Worm (Caenorhabditis elegans): ENCODE results near the gene K06A4.6.
A peak's percentile ranks its signal among the peaks of the same experiment; 100 is the strongest.

The K06A4.6 gene

DNA sequence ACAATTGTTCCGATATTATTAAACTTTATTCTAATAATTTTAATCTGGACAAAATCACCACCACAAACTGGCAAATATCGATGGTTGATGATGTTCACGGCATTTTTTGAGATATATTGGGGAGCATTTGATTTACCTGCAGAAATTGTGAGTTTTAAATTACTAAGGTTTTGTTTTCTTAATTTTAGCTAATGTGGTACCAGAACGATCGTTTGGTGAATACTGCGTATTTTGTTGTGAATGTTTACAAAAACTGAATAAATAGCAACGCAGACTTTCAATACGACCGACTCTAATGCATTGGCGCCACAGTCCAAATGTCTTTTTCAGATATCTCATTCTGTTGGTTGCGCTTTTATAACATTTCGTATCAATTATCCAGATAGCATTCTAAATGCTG lies 41.2 kb upstream of the K06A4.6 start:
- TF ChIP-seq ccch-3 (GFP tag; optimal IDR thresholded peaks at IDR 0.05), result no peak
- TF ChIP-seq hmg-1.2 (GFP tag; IDR thresholded peaks at IDR 0.05), result no peak
- no peak for TF ChIP-seq efl-1 (GFP tag; optimal IDR thresholded peaks at IDR 0.05)
- no peak for TF ChIP-seq B0035.1 (tag; optimal IDR thresholded peaks at IDR 0.05)
- TF ChIP-seq attf-5 (GFP tag; optimal IDR thresholded peaks at IDR 0.05), result no peak
- TF ChIP-seq nhr-90 (tag; optimal IDR thresholded peaks at IDR 0.05), result no peak
- no peak for TF ChIP-seq K11D2.4 (GFP tag; IDR thresholded peaks at IDR 0.05)
- no peak for TF ChIP-seq F10E7.11 (tag; optimal IDR thresholded peaks at IDR 0.05)
- TF ChIP-seq hmg-20 (GFP tag; IDR thresholded peaks at IDR 0.05), result no peak
- no peak for TF ChIP-seq F23B12.7 (tag; optimal IDR thresholded peaks at IDR 0.05; ENCODE audit: insufficient read depth)
- no peak for TF ChIP-seq ztf-6 (GFP tag; IDR thresholded peaks at IDR 0.05)
- no peak for TF ChIP-seq ztf-22 (GFP tag; optimal IDR thresholded peaks at IDR 0.05)
- TF ChIP-seq madf-8 (GFP tag; conservative IDR thresholded peaks at IDR 0.05), result no peak

DNA sequence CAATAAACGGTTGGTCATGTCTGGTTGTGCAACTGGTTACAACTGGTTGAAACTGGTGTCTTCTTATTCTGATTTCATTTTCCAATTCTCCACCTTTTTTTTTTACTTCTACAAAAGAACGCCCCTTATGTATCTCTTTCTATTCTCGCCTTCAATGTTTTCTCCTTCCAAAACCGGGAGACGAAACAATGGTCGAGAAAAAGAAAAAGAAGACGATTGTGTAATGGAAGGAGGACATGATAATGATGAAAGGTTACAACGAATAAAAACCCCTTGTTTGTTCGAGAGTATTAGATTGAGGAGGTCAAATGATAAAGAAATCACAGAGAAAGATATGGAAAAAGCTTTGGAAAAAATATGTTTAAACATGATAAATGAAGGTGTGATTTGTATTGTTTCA lies 38.4 kb upstream of the K06A4.6 start, which contains the start of gene C50F4.8:
Gene C50F4.8, minus strand, starts transcription at position 28 of the 400 bp plus-strand sequence.
- TF ChIP-seq mes-4 (tag; optimal IDR thresholded peaks at IDR 0.05), result no peak
- no peak for TF ChIP-seq T26A5.8 (tag; optimal IDR thresholded peaks at IDR 0.05)
- TF ChIP-seq dox-1 (GFP tag; IDR thresholded peaks at IDR 0.05), result no peak
- no peak for TF ChIP-seq let-607 (tag; optimal IDR thresholded peaks at IDR 0.05)
- no peak for TF ChIP-seq zim-3 (tag; optimal IDR thresholded peaks at IDR 0.05)
- TF ChIP-seq ztf-25 (GFP tag; IDR thresholded peaks at IDR 0.05), result no peak
- TF ChIP-seq aptf-2 (GFP tag; conservative IDR thresholded peaks at IDR 0.05), result no peak
- TF ChIP-seq Y53F4B.3 (GFP tag; IDR thresholded peaks at IDR 0.05), result no peak
- no peak for TF ChIP-seq rpc-1 (optimal IDR thresholded peaks at IDR 0.05)
- no peak for TF ChIP-seq rpc-1 (tag; optimal IDR thresholded peaks at IDR 0.05)
- TF ChIP-seq nfya-1 (tag; optimal IDR thresholded peaks at IDR 0.05; ENCODE audit: borderline replicate concordance, insufficient read depth), result no peak
- TF ChIP-seq akir-1 (GFP tag; optimal IDR thresholded peaks at IDR 0.05), result no peak
- no peak for TF ChIP-seq C06A6.2 (GFP tag; conservative IDR thresholded peaks at IDR 0.05)
- no peak for TF ChIP-seq B0261.1 (tag; optimal IDR thresholded peaks at IDR 0.05)
- no peak for TF ChIP-seq fkh-3 (tag; optimal IDR thresholded peaks at IDR 0.05)
- TF ChIP-seq D2030.7 (GFP tag; IDR thresholded peaks at IDR 0.05), result no peak
- TF ChIP-seq hlh-12 (tag; optimal IDR thresholded peaks at IDR 0.05), result no peak
- no peak for TF ChIP-seq nhr-90 (tag; optimal IDR thresholded peaks at IDR 0.05)
- no peak for TF ChIP-seq ets-4 (GFP tag; optimal IDR thresholded peaks at IDR 0.05)

DNA sequence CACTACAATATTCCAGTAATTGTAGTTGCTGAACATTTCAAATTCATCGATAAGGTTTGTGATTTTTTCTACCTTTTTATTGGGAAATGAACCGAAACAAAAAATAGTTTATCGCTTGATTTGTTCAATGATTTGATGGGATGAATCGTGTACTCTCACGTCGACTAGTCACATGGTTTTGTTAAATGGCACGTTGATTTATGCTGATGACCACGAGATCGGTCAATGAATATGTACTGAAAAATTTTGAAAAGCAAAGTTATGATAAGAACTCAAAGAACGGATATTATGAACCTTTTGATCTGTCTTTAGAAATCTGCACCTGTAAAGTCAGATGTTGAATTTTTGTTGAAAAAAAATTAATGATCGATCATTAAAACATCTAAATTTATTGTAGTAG lies 35.8 kb upstream of the K06A4.6 start:
- TF ChIP-seq ztf-26 (tag; optimal IDR thresholded peaks at IDR 0.05), result peak; percentile 89
- TF ChIP-seq Y53G8AR.9 (GFP tag; conservative IDR thresholded peaks at IDR 0.05), result no peak
- no peak for TF ChIP-seq mel-28 (tag; optimal IDR thresholded peaks at IDR 0.05; ENCODE audit: borderline replicate concordance)
- TF ChIP-seq lsl-1 (GFP tag; optimal IDR thresholded peaks at IDR 0.05), result no peak
- no peak for TF ChIP-seq B0019.2 (GFP tag; conservative IDR thresholded peaks at IDR 0.05)
- no peak for TF ChIP-seq Y79H2A.3 (GFP tag; conservative IDR thresholded peaks at IDR 0.05)
- TF ChIP-seq ceh-58 (GFP tag; IDR thresholded peaks at IDR 0.05), result no peak
- TF ChIP-seq sdz-38 (tag; optimal IDR thresholded peaks at IDR 0.05), result no peak
- TF ChIP-seq F22D6.2 (tag; optimal IDR thresholded peaks at IDR 0.05), result peak; percentile 82
- no peak for TF ChIP-seq xnd-1 (tag; optimal IDR thresholded peaks at IDR 0.05)
- no peak for TF ChIP-seq snpc-1.1 (tag; optimal IDR thresholded peaks at IDR 0.05; ENCODE audit: insufficient read depth)
- TF ChIP-seq dox-1 (GFP tag; IDR thresholded peaks at IDR 0.05), result no peak
- TF ChIP-seq C06A6.2 (GFP tag; conservative IDR thresholded peaks at IDR 0.05), result peak; percentile 43; the same call in 1 of the 2 replicates
- no peak for TF ChIP-seq ceh-79 (tag; optimal IDR thresholded peaks at IDR 0.05)
- peak; percentile 65; the same call in 1 of the 2 replicates for TF ChIP-seq lin-26 (GFP tag; IDR thresholded peaks at IDR 0.05)
- TF ChIP-seq ets-4 (GFP tag; optimal IDR thresholded peaks at IDR 0.05), result no peak
- TF ChIP-seq ztf-18 (tag; optimal IDR thresholded peaks at IDR 0.05), result no peak
- no peak for TF ChIP-seq ztf-6 (GFP tag; IDR thresholded peaks at IDR 0.05)
- TF ChIP-seq lin-40 (tag; optimal IDR thresholded peaks at IDR 0.05), result peak; percentile 45
- TF ChIP-seq athp-1 (tag; optimal IDR thresholded peaks at IDR 0.05), result no peak
- TF ChIP-seq pha-4 (tag; optimal IDR thresholded peaks at IDR 0.05), result no peak

All from whole organism, young adult.